Fruit fly (Drosophila melanogaster) whole organism, adult: Measurements from ENCODE around the gene ftz.

Experiments used
- CG7045 ChIP-seq: fragments of 200-800 bp; sonication (Bioruptor generic); optimal IDR thresholded peaks from 2 replicates; lab custom pipeline; 2017; ENCODE audit warnings: missing biosample characterization, mild to moderate bottlenecking, missing genetic modification characterization
- cic ChIP-seq: fragments of 200-800 bp; sonication (Bioruptor generic); optimal IDR thresholded peaks from 2 replicates; lab custom pipeline; 2017; ENCODE audit warnings: missing biosample characterization, mild to moderate bottlenecking, missing genetic modification characterization, moderate library complexity
- kay ChIP-seq: fragments of 200-800 bp; sonication (Bioruptor generic); peaks from one replicate; lab custom pipeline; 2016; ENCODE audit warnings: missing biosample characterization, missing genetic modification characterization, borderline replicate concordance
- tj ChIP-seq: fragments of 200-800 bp; sonication (Bioruptor generic); optimal IDR thresholded peaks from 3 replicates; lab custom pipeline; 2017; ENCODE audit warnings: missing biosample characterization, mild to moderate bottlenecking, missing genetic modification characterization, moderate library complexity

dm6 chr3R:6909418-6909817 is 45.3 kb downstream of the ftz start:
- TF ChIP-seq tj (GFP tag; lab: Kevin White, UChicago) (no peak), kay (no peak), cic (GFP tag; lab: Kevin White, UChicago) (no peak), CG7045 (GFP tag; lab: Kevin White, UChicago) (no peak)
